Worm (Caenorhabditis elegans) whole organism, L2 larva: Measurements from ENCODE around the gene sel-13.

Experiments used
- blmp-1 ChIP-seq: sonication (generic microtip); optimal IDR thresholded peaks from 2 replicates; lab custom pipeline; 2017; ENCODE audit warnings: missing genetic modification characterization, mild to moderate bottlenecking, missing compliant biosample characterization, antibody characterized with exemption, moderate library complexity; ENCODE audit not compliant: insufficient read depth
- nhr-12 ChIP-seq: fragments of 150-350 bp; optimal IDR thresholded peaks from 2 replicates; lab custom pipeline; 2014; ENCODE audit warnings: missing biosample characterization, missing genetic modification characterization
- nhr-25 ChIP-seq: fragments of 150-350 bp; sonication (generic microtip); optimal IDR thresholded peaks from 3 replicates; lab custom pipeline; 2014; ENCODE audit warnings: missing biosample characterization, missing genetic modification characterization

DNA sequence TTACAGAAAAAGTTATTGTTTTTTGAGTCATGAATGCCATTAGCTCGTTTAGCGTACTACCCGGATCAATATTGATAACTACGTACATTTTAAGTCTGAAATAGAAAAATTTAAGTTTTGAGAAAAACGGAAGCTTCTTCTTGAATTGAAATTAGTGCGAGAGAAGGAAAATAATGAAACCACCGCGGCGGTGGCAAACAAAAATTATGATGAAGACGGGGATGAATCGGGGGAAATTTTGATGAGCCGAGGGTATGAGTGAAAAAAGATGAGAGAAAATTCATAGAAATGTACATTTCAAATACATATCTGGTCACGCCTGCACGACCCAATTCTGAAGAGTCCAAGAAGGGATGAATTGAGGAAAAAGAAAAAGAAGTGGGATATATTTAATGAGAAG lies 34.8 kb downstream of the sel-13 start, which contains the start of gene T23F11.4:
- no peak for TF ChIP-seq nhr-12 (tag; lab: Kevin White, UChicago)
- no peak for TF ChIP-seq nhr-25 (tag; lab: Kevin White, UChicago)
- TF ChIP-seq blmp-1, result no peak
